Worm (Caenorhabditis elegans) whole organism, midembryonic: Measurements from ENCODE around the gene F36D4.1.

ENCODE experiments used
- T22C8.4 ChIP-seq: fragments of 200-800 bp; sonication (Bioruptor generic); IDR thresholded peaks from 2 replicates; pipeline ENCODE4 v1.3.6; 2022; ENCODE audit warnings: missing genetic modification characterization, missing compliant biosample characterization
- cog-1 ChIP-seq: sonication (generic microtip); optimal IDR thresholded peaks from 2 replicates; lab custom pipeline; 2016; ENCODE audit warnings: missing genetic modification characterization, missing compliant biosample characterization
- flt-1 ChIP-seq: fragments of 200-800 bp; sonication (Bioruptor generic); IDR thresholded peaks from 2 replicates; pipeline ENCODE4 v1.3.6; 2022; ENCODE audit warnings: missing genetic modification characterization, missing compliant biosample characterization
- klf-2 ChIP-seq: fragments of 200-800 bp; sonication (Bioruptor generic); conservative IDR thresholded peaks from 2 replicates; pipeline ENCODE4 v1.3.6; 2022; ENCODE audit warnings: missing genetic modification reagents, missing genetic modification characterization, missing compliant biosample characterization
- med-1 ChIP-seq: sonication (generic microtip); optimal IDR thresholded peaks from 2 replicates; lab custom pipeline; 2017; ENCODE audit warnings: missing genetic modification characterization, mild to moderate bottlenecking, missing compliant biosample characterization, antibody characterized with exemption, missing genetic modification reagents; ENCODE audit not compliant: insufficient read depth
- ref-1 ChIP-seq: fragments of 200-800 bp; sonication (Bioruptor generic); conservative IDR thresholded peaks from 2 replicates; pipeline ENCODE4 v1.3.6; 2022; ENCODE audit warnings: missing genetic modification reagents, missing genetic modification characterization, missing compliant biosample characterization
- tab-1 ChIP-seq: fragments of 200-800 bp; sonication (Bioruptor generic); IDR thresholded peaks from 2 replicates; pipeline ENCODE4 v1.3.6; 2022; ENCODE audit warnings: missing genetic modification characterization, missing compliant biosample characterization
- ztf-23 ChIP-seq: fragments of 200-800 bp; sonication (Bioruptor generic); IDR thresholded peaks from 2 replicates; pipeline ENCODE4 v1.3.6; 2022; ENCODE audit warnings: missing genetic modification reagents, missing genetic modification characterization, missing compliant biosample characterization
- ztf-29 ChIP-seq: fragments of 200-800 bp; sonication (Bioruptor generic); IDR thresholded peaks from 2 replicates; pipeline ENCODE4 v1.3.6; 2022; ENCODE audit warnings: missing genetic modification reagents, missing genetic modification characterization, missing compliant biosample characterization

Gene F36D4.1

ce11 chrV:9451485-9451884, 34.8 kb downstream of the F36D4.1 start:
- TF ChIP-seq T22C8.4 (GFP tag; lab: Robert Waterston, UW) (no peak), flt-1 (no peak), med-1 (no peak), ztf-29 (GFP tag; lab: Robert Waterston, UW) (no peak), klf-2 (GFP tag; lab: Robert Waterston, UW) (no peak), tab-1 (GFP tag; lab: Robert Waterston, UW) (no peak), cog-1 (no peak), ref-1 (no peak), ztf-23 (GFP tag; lab: Robert Waterston, UW) (no peak)

ce11 chrV:9453333-9453732, 36.6 kb downstream of the F36D4.1 start:
- TF ChIP-seq T22C8.4 (GFP tag; lab: Robert Waterston, UW) (no peak), klf-2 (GFP tag; lab: Robert Waterston, UW) (no peak), ztf-29 (GFP tag; lab: Robert Waterston, UW) (no peak), med-1 (no peak), flt-1 (no peak), ref-1 (no peak), ztf-23 (GFP tag; lab: Robert Waterston, UW) (no peak), cog-1 (no peak), tab-1 (GFP tag; lab: Robert Waterston, UW) (no peak)

- TF ChIP-seq flt-1 (no peak), ztf-29 (GFP tag; lab: Robert Waterston, UW) (no peak)
Observed at ce11 chrV:9453933-9454332, 37.2 kb downstream of the F36D4.1 start.

- no peak for TF ChIP-seq tab-1 (GFP tag; lab: Robert Waterston, UW)
Observed at ce11 chrV:9457535-9457934, 40.8 kb downstream of the F36D4.1 start.

- TF ChIP-seq cog-1: no peak
- no peak for TF ChIP-seq med-1
- no peak for TF ChIP-seq ref-1
- no peak for TF ChIP-seq tab-1 (GFP tag; lab: Robert Waterston, UW)
- TF ChIP-seq T22C8.4 (GFP tag; lab: Robert Waterston, UW): no peak
- TF ChIP-seq flt-1: no peak
- TF ChIP-seq ztf-23 (GFP tag; lab: Robert Waterston, UW): no peak
- TF ChIP-seq ztf-29 (GFP tag; lab: Robert Waterston, UW): no peak
- no peak for TF ChIP-seq klf-2 (GFP tag; lab: Robert Waterston, UW)
Observed at ce11 chrV:9462605-9463004, 45.9 kb downstream of the F36D4.1 start, which contains the start of gene F07D3.3. F07D3.3 (minus strand) TSS chrV:9462705.

ce11 chrV:9465529-9465928, 48.8 kb downstream of the F36D4.1 start:
- no peak for TF ChIP-seq ztf-23 (GFP tag; lab: Robert Waterston, UW)
- TF ChIP-seq klf-2 (GFP tag; lab: Robert Waterston, UW): no peak
